Worm (Caenorhabditis elegans) whole organism, L1 larva: ENCODE data around the gene acc-4.

Source experiments
- blmp-1 ChIP-seq: fragments of 150-350 bp; optimal IDR thresholded peaks from 2 replicates; lab custom pipeline; 2014; ENCODE audit warnings: missing biosample characterization, missing genetic modification characterization
- elt-3 ChIP-seq, 6 experiments: fragments of 150-350 bp in 1 of 6; sonication (generic microtip); optimal IDR thresholded peaks; 2 replicates each; lab custom pipeline; 2017 to 2018; ENCODE audit warnings: missing biosample characterization in 6 of 6, missing genetic modification characterization in 6 of 6, inconsistent platforms in 1 of 6
- ztf-4 ChIP-seq: fragments of 150-350 bp; optimal IDR thresholded peaks from 2 replicates; lab custom pipeline; 2014; ENCODE audit warnings: missing biosample characterization, missing genetic modification characterization

- no peak for TF ChIP-seq elt-3 (tag; optimal IDR thresholded peaks at IDR 0.05; lab: Kevin White, UChicago)
- TF ChIP-seq ztf-4 (tag; lab: Kevin White, UChicago): no peak
- TF ChIP-seq blmp-1 (tag; lab: Kevin White, UChicago): no peak
Measured at ce11 chrIII:13439415-13439814, 44.5 kb downstream of the acc-4 start, which contains the start of gene ciao-2B.
